Worm (Caenorhabditis elegans) whole organism, late embryonic: ENCODE measurements around the gene T28A11.18.

Experiments used
- K02D7.2 ChIP-seq: sonication (generic microtip); optimal IDR thresholded peaks from 2 replicates; lab custom pipeline; 2017; ENCODE audit warnings: mild to moderate bottlenecking, missing genetic modification characterization, missing compliant biosample characterization
- K09A11.1 ChIP-seq: sonication (generic microtip); optimal IDR thresholded peaks from 2 replicates; lab custom pipeline; 2017; ENCODE audit warnings: antibody characterized with exemption, mild to moderate bottlenecking, missing genetic modification characterization, missing compliant biosample characterization; ENCODE audit not compliant: insufficient read depth
- Y22D7AL.16 ChIP-seq: sonication (generic microtip); optimal IDR thresholded peaks from 2 replicates; lab custom pipeline; 2016; ENCODE audit warnings: missing genetic modification characterization, missing compliant biosample characterization
- ahr-1 ChIP-seq: sonication (generic microtip); optimal IDR thresholded peaks from 2 replicates; lab custom pipeline; 2016; ENCODE audit warnings: missing genetic modification characterization, missing compliant biosample characterization
- ceh-18 ChIP-seq: sonication (generic microtip); optimal IDR thresholded peaks from 2 replicates; lab custom pipeline; 2016; ENCODE audit warnings: missing genetic modification characterization, missing compliant biosample characterization
- ceh-19 ChIP-seq: fragments of 200-800 bp; sonication (Bioruptor generic); optimal IDR thresholded peaks from 2 replicates; lab custom pipeline; 2018; ENCODE audit warnings: mild to moderate bottlenecking, missing genetic modification characterization, missing compliant biosample characterization
- ceh-2 ChIP-seq: sonication (generic microtip); optimal IDR thresholded peaks from 2 replicates; lab custom pipeline; 2016; ENCODE audit warnings: missing genotype, missing genetic modification characterization, missing compliant biosample characterization
- ceh-22 ChIP-seq: sonication (generic microtip); optimal IDR thresholded peaks from 2 replicates; lab custom pipeline; 2017; ENCODE audit warnings: missing biosample characterization, missing genetic modification characterization
- ceh-31 ChIP-seq: sonication (generic microtip); optimal IDR thresholded peaks from 2 replicates; lab custom pipeline; 2016; ENCODE audit warnings: missing genetic modification characterization, missing compliant biosample characterization
- ceh-34 ChIP-seq: sonication (generic microtip); optimal IDR thresholded peaks from 2 replicates; lab custom pipeline; 2016; ENCODE audit warnings: mild to moderate bottlenecking, missing genetic modification characterization, missing compliant biosample characterization
- ceh-45 ChIP-seq: fragments of 200-800 bp; sonication (Bioruptor generic); IDR thresholded peaks from 2 replicates; pipeline ENCODE4 v1.3.6; 2022; ENCODE audit warnings: missing genetic modification reagents, missing genetic modification characterization, missing compliant biosample characterization
- ceh-48 ChIP-seq: sonication (generic microtip); optimal IDR thresholded peaks from 2 replicates; lab custom pipeline; 2016; ENCODE audit warnings: missing genetic modification characterization, inconsistent platforms, missing compliant biosample characterization
- dmd-4 ChIP-seq: sonication (generic microtip); optimal IDR thresholded peaks from 2 replicates; lab custom pipeline; 2016; ENCODE audit warnings: borderline replicate concordance, missing genetic modification characterization, missing compliant biosample characterization
- dve-1 ChIP-seq: sonication (generic microtip); optimal IDR thresholded peaks from 2 replicates; lab custom pipeline; 2017; ENCODE audit warnings: antibody characterized with exemption, mild to moderate bottlenecking, missing genetic modification characterization, missing compliant biosample characterization
- elt-2 ChIP-seq: sonication (generic microtip); optimal IDR thresholded peaks from 2 replicates; lab custom pipeline; 2016; ENCODE audit warnings: missing genetic modification reagents, missing genetic modification characterization, missing compliant biosample characterization
- fax-1 ChIP-seq: sonication (generic microtip); optimal IDR thresholded peaks from 2 replicates; lab custom pipeline; 2016; ENCODE audit warnings: missing genotype, missing genetic modification characterization, missing compliant biosample characterization
- fkh-10 ChIP-seq: fragments of 150-350 bp; optimal IDR thresholded peaks from 2 replicates; lab custom pipeline; 2014; ENCODE audit warnings: missing biosample characterization, missing genetic modification reagents, missing genetic modification characterization
- gmeb-2 ChIP-seq: sonication (generic microtip); optimal IDR thresholded peaks from 2 replicates; lab custom pipeline; 2016; ENCODE audit warnings: missing genetic modification characterization, inconsistent platforms, missing compliant biosample characterization
- hlh-13 ChIP-seq: fragments of 200-800 bp; sonication (Bioruptor generic); optimal IDR thresholded peaks from 2 replicates; lab custom pipeline; 2018; ENCODE audit warnings: mild to moderate bottlenecking, missing genetic modification characterization, missing compliant biosample characterization
- hlh-30 ChIP-seq: sonication (generic microtip); optimal IDR thresholded peaks from 2 replicates; lab custom pipeline; 2017; ENCODE audit warnings: antibody characterized with exemption, missing genetic modification characterization, missing compliant biosample characterization; ENCODE audit not compliant: insufficient read depth
- hlh-8 ChIP-seq: sonication (generic microtip); optimal IDR thresholded peaks from 2 replicates; lab custom pipeline; 2016; ENCODE audit warnings: missing genotype, missing genetic modification characterization, missing compliant biosample characterization
- lin-11 ChIP-seq: fragments of 200-800 bp; sonication (Bioruptor generic); optimal IDR thresholded peaks from 2 replicates; lab custom pipeline; 2018; ENCODE audit warnings: mild to moderate bottlenecking, missing genetic modification characterization, missing compliant biosample characterization
- mec-3 ChIP-seq: sonication (generic microtip); optimal IDR thresholded peaks from 2 replicates; lab custom pipeline; 2016; ENCODE audit warnings: borderline replicate concordance, missing genetic modification characterization, missing compliant biosample characterization
- nfya-1 ChIP-seq: sonication (generic microtip); optimal IDR thresholded peaks from 2 replicates; lab custom pipeline; 2017; ENCODE audit warnings: missing genetic modification characterization, mild to moderate bottlenecking, missing compliant biosample characterization, antibody characterized with exemption, moderate library complexity
- nhr-232 ChIP-seq: sonication (generic microtip); optimal IDR thresholded peaks from 2 replicates; lab custom pipeline; 2016; ENCODE audit warnings: missing genetic modification characterization, missing compliant biosample characterization
- npax-4 ChIP-seq: sonication (generic microtip); optimal IDR thresholded peaks from 2 replicates; lab custom pipeline; 2016; ENCODE audit warnings: missing genetic modification characterization, missing compliant biosample characterization
- odd-2 ChIP-seq: sonication (generic microtip); optimal IDR thresholded peaks from 2 replicates; lab custom pipeline; 2017; ENCODE audit warnings: antibody characterized with exemption, mild to moderate bottlenecking, missing genetic modification characterization, missing compliant biosample characterization
- pag-3 ChIP-seq: sonication (generic microtip); optimal IDR thresholded peaks from 2 replicates; lab custom pipeline; 2016; ENCODE audit warnings: missing compliant biosample characterization, missing genetic modification characterization, borderline replicate concordance
- pat-9 ChIP-seq: fragments of 200-800 bp; sonication (Bioruptor generic); optimal IDR thresholded peaks from 2 replicates; lab custom pipeline; 2018; ENCODE audit warnings: mild to moderate bottlenecking, missing genetic modification characterization, moderate library complexity, missing compliant biosample characterization
- pax-1 ChIP-seq: fragments of 150-350 bp; optimal IDR thresholded peaks from 2 replicates; lab custom pipeline; 2014; ENCODE audit warnings: missing biosample characterization, missing genetic modification characterization
- pqm-1 ChIP-seq: sonication (generic microtip); optimal IDR thresholded peaks from 2 replicates; lab custom pipeline; 2016; ENCODE audit warnings: missing genetic modification characterization, missing compliant biosample characterization
- ref-2 ChIP-seq: sonication (generic microtip); optimal IDR thresholded peaks from 2 replicates; lab custom pipeline; 2016; ENCODE audit warnings: missing genetic modification characterization, missing compliant biosample characterization
- sdc-2 ChIP-seq: sonication (generic microtip); optimal IDR thresholded peaks from 2 replicates; lab custom pipeline; 2016; ENCODE audit warnings: missing genotype, missing genetic modification characterization, missing compliant biosample characterization
- sox-4 ChIP-seq: sonication (generic microtip); optimal IDR thresholded peaks from 2 replicates; lab custom pipeline; 2017; ENCODE audit warnings: mild to moderate bottlenecking, missing genetic modification characterization, inconsistent platforms, missing compliant biosample characterization
- syd-9 ChIP-seq: sonication (generic microtip); optimal IDR thresholded peaks from 2 replicates; lab custom pipeline; 2016; ENCODE audit warnings: mild to moderate bottlenecking, missing genetic modification characterization, moderate library complexity, missing compliant biosample characterization
- tbx-2 ChIP-seq: sonication (generic microtip); optimal IDR thresholded peaks from 2 replicates; lab custom pipeline; 2016; ENCODE audit warnings: missing genetic modification characterization, missing compliant biosample characterization
- tbx-7 ChIP-seq: sonication (generic microtip); optimal IDR thresholded peaks from 2 replicates; lab custom pipeline; 2016; ENCODE audit warnings: missing genotype, missing genetic modification characterization, missing compliant biosample characterization
- unc-86 ChIP-seq: sonication (generic microtip); optimal IDR thresholded peaks from 2 replicates; lab custom pipeline; 2016; ENCODE audit warnings: missing genetic modification characterization, missing compliant biosample characterization
- ztf-16 ChIP-seq: sonication (generic microtip); optimal IDR thresholded peaks from 2 replicates; lab custom pipeline; 2017; ENCODE audit warnings: missing genetic modification characterization, missing compliant biosample characterization

Gene T28A11.18

ce11 chrV:3256809-3257208, 11.0 kb downstream of the T28A11.18 start:
- peak; percentile 30 for TF ChIP-seq hlh-8 (tag; lab: Kevin White, UChicago)
- TF ChIP-seq lin-11, result no peak
- peak; percentile 37 for TF ChIP-seq hlh-30 (tag; lab: Kevin White, UChicago)

- no peak for TF ChIP-seq elt-2 (tag; lab: Kevin White, UChicago)
- TF ChIP-seq nfya-1 (tag; lab: Kevin White, UChicago), result no peak
- TF ChIP-seq ahr-1 (tag; lab: Kevin White, UChicago), result no peak
- no peak for TF ChIP-seq sdc-2 (tag; lab: Kevin White, UChicago)
- no peak for TF ChIP-seq npax-4 (tag; lab: Kevin White, UChicago)
- TF ChIP-seq ceh-45, result no peak
- no peak for TF ChIP-seq ztf-16 (tag; lab: Kevin White, UChicago)
- TF ChIP-seq hlh-30 (tag; lab: Kevin White, UChicago), result no peak
- TF ChIP-seq ceh-34 (tag; lab: Kevin White, UChicago), result no peak
- TF ChIP-seq tbx-2 (tag; lab: Kevin White, UChicago), result no peak
- no peak for TF ChIP-seq ceh-48
- no peak for TF ChIP-seq pag-3 (tag; lab: Kevin White, UChicago)
- TF ChIP-seq dve-1 (tag; lab: Kevin White, UChicago), result no peak
- no peak for TF ChIP-seq ceh-18 (tag; lab: Kevin White, UChicago)
- TF ChIP-seq ceh-2, result no peak
- no peak for TF ChIP-seq lin-11
- no peak for TF ChIP-seq ceh-19
- TF ChIP-seq mec-3 (tag; lab: Kevin White, UChicago), result no peak
- no peak for TF ChIP-seq ref-2 (tag; lab: Kevin White, UChicago)
These were observed 11.8 kb downstream of the T28A11.18 start, which contains the start of gene srt-63 for ce11 chrV:3256051-3256450. srt-63 (minus strand) TSS chrV:3256151.

- TF ChIP-seq syd-9 (no peak), fax-1 (no peak), ref-2 (tag; lab: Kevin White, UChicago) (no peak), K02D7.2 (tag; lab: Kevin White, UChicago) (no peak), ztf-16 (tag; lab: Kevin White, UChicago) (no peak), dmd-4 (tag; lab: Kevin White, UChicago) (no peak), sox-4 (tag; lab: Kevin White, UChicago) (no peak), pqm-1 (no peak), hlh-13 (GFP tag; lab: Kevin White, UChicago) (no peak), gmeb-2 (tag; lab: Kevin White, UChicago) (no peak), odd-2 (tag; lab: Kevin White, UChicago) (no peak), Y22D7AL.16 (tag; lab: Kevin White, UChicago) (no peak), ceh-22 (tag; lab: Kevin White, UChicago) (no peak), nhr-232 (tag; lab: Kevin White, UChicago) (no peak)
These were observed 17.7 kb downstream of the T28A11.18 start, which contains the start of gene T28A11.13 for ce11 chrV:3250153-3250552. T28A11.13 (minus strand) TSS chrV:3250253.

ce11 chrV:3247515-3247914, 20.3 kb downstream of the T28A11.18 start, which contains the start of gene srj-8:
srj-8 (plus strand) TSS chrV:3247815.
- TF ChIP-seq npax-4 (tag; lab: Kevin White, UChicago) (no peak), dmd-4 (tag; lab: Kevin White, UChicago) (no peak), pat-9 (tag; lab: Kevin White, UChicago) (no peak), ceh-31 (tag; lab: Kevin White, UChicago) (no peak), K09A11.1 (tag; lab: Kevin White, UChicago) (no peak), fkh-10 (GFP tag; lab: Kevin White, UChicago) (no peak), syd-9 (no peak), tbx-7 (tag; lab: Kevin White, UChicago) (no peak), fax-1 (no peak), ceh-19 (no peak), unc-86 (tag; lab: Kevin White, UChicago) (no peak), hlh-13 (GFP tag; lab: Kevin White, UChicago) (no peak), pax-1 (tag; lab: Kevin White, UChicago) (no peak)
- TF ChIP-seq, all 69 proteins: peak for 0
